Worm (Caenorhabditis elegans) whole organism, L2 larva: ENCODE results near the gene srsx-39.

Experiments used
- F13H6.1 ChIP-seq: sonication (generic microtip); optimal IDR thresholded peaks from 2 replicates; lab custom pipeline; 2016; ENCODE audit warnings: missing genetic modification characterization, missing compliant biosample characterization
- R02D3.7 ChIP-seq: fragments of 150-350 bp; optimal IDR thresholded peaks from 2 replicates; lab custom pipeline; 2014; ENCODE audit warnings: missing biosample characterization, missing genetic modification characterization
- ZK546.5 ChIP-seq: sonication (generic microtip); optimal IDR thresholded peaks from 2 replicates; lab custom pipeline; 2017; ENCODE audit warnings: missing biosample characterization, missing genetic modification characterization
- aly-2 ChIP-seq: fragments of 150-350 bp; optimal IDR thresholded peaks from 2 replicates; lab custom pipeline; 2014; ENCODE audit warnings: missing biosample characterization, missing genetic modification characterization
- elt-3 ChIP-seq: sonication (generic microtip); optimal IDR thresholded peaks from 2 replicates; lab custom pipeline; 2017; ENCODE audit warnings: missing biosample characterization, missing genetic modification characterization
- lin-39 ChIP-seq: fragments of 150-350 bp; optimal IDR thresholded peaks from 2 replicates; lab custom pipeline; 2014; ENCODE audit warnings: missing biosample characterization, missing genetic modification reagents, missing genetic modification characterization
- mdl-1 ChIP-seq, 2 experiments: fragments of 150-350 bp in 1 of 2; sonication (generic microtip) in 1 of 2; optimal IDR thresholded peaks; 2 replicates each; lab custom pipeline; 2017; ENCODE audit warnings: missing biosample characterization in 2 of 2, missing genetic modification characterization in 2 of 2
- nhr-11 ChIP-seq: fragments of 150-350 bp; optimal IDR thresholded peaks from 2 replicates; lab custom pipeline; 2014; ENCODE audit warnings: missing biosample characterization, missing genetic modification characterization
- nhr-129 ChIP-seq: fragments of 150-350 bp; optimal IDR thresholded peaks from 2 replicates; lab custom pipeline; 2014; ENCODE audit warnings: missing biosample characterization, missing genetic modification characterization
- snpc-4 ChIP-seq: fragments of 150-350 bp; optimal IDR thresholded peaks from 2 replicates; lab custom pipeline; 2014; ENCODE audit warnings: missing biosample characterization, missing genetic modification characterization
- unc-39 ChIP-seq: fragments of 150-350 bp; optimal IDR thresholded peaks from 2 replicates; lab custom pipeline; 2014; ENCODE audit warnings: missing biosample characterization, missing genetic modification characterization
- ztf-1 ChIP-seq: fragments of 200-800 bp; sonication (Bioruptor generic); conservative IDR thresholded peaks from 2 replicates; pipeline ENCODE4 v1.3.6; 2022; ENCODE audit warnings: missing genetic modification characterization, missing compliant biosample characterization
- ztf-4 ChIP-seq: fragments of 150-350 bp; optimal IDR thresholded peaks from 2 replicates; lab custom pipeline; 2014; ENCODE audit warnings: missing biosample characterization, missing genetic modification characterization

DNA sequence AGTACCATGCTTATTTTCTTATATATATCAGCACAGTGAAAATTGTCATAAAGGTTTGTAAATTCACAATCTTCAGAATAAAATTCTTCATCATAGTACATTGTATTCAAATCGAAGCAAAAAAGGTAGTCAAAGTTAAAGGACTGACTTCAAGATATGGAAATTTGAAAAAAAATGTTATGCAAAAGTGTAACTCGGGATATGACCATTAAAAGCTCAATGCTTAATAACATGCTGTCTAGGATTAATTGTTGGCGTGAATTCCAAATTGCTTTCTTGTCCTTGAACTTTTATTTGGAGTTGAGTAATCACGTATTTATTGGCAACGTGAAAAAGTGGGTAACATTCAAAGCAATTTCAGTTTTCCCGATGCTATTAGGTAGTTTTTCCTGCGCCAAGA, 18.2 kb upstream of the srsx-39 start, which contains the start of gene srw-16:
- TF ChIP-seq mdl-1 (tag; optimal IDR thresholded peaks at IDR 0.05; lab: Kevin White, UChicago) (no peak), elt-3 (tag; lab: Kevin White, UChicago) (no peak), ztf-1 (no peak), snpc-4 (tag; lab: Kevin White, UChicago) (no peak), R02D3.7 (tag; lab: Kevin White, UChicago) (no peak), unc-39 (tag; lab: Kevin White, UChicago) (no peak), aly-2 (tag; lab: Kevin White, UChicago) (no peak), nhr-11 (no peak), ztf-4 (tag; lab: Kevin White, UChicago) (no peak), ZK546.5 (no peak), F13H6.1 (tag; lab: Kevin White, UChicago) (no peak), nhr-129 (no peak), lin-39 (no peak)
